Fruit fly (Drosophila melanogaster) whole organism, adult: ENCODE data around the gene Actbeta.

Source experiments
- CG11617 ChIP-seq: fragments of 200-800 bp; sonication (Bioruptor generic); optimal IDR thresholded peaks from 2 replicates; lab custom pipeline; 2017; ENCODE audit warnings: mild to moderate bottlenecking, missing biosample characterization, missing genetic modification reagents, missing genetic modification characterization
- CG12768 ChIP-seq: fragments of 200-800 bp; sonication (Bioruptor generic); optimal IDR thresholded peaks from 2 replicates; lab custom pipeline; 2017; ENCODE audit warnings: missing biosample characterization, missing genetic modification characterization, mild to moderate bottlenecking, moderate library complexity, missing genetic modification reagents
- CG14711 ChIP-seq: fragments of 200-800 bp; sonication (Bioruptor generic); optimal IDR thresholded peaks from 2 replicates; lab custom pipeline; 2018; ENCODE audit warnings: missing biosample characterization, mild to moderate bottlenecking, missing genetic modification characterization, moderate library complexity
- CG1620 ChIP-seq: fragments of 200-800 bp; sonication (Bioruptor generic); optimal IDR thresholded peaks from 2 replicates; lab custom pipeline; 2016; ENCODE audit warnings: missing biosample characterization, missing genetic modification characterization
- CG33017 ChIP-seq: fragments of 200-800 bp; sonication (Bioruptor generic); optimal IDR thresholded peaks from 2 replicates; lab custom pipeline; 2018; ENCODE audit warnings: missing biosample characterization, mild to moderate bottlenecking, missing genetic modification characterization, moderate library complexity
- CG7045 ChIP-seq: fragments of 200-800 bp; sonication (Bioruptor generic); optimal IDR thresholded peaks from 2 replicates; lab custom pipeline; 2017; ENCODE audit warnings: missing biosample characterization, mild to moderate bottlenecking, missing genetic modification characterization
- Clk ChIP-seq: fragments of 200-800 bp; sonication (Bioruptor generic); optimal IDR thresholded peaks from 2 replicates; lab custom pipeline; 2017; ENCODE audit warnings: missing biosample characterization, missing genetic modification characterization
- Crg-1 ChIP-seq: fragments of 200-800 bp; sonication (Bioruptor generic); optimal IDR thresholded peaks from 2 replicates; lab custom pipeline; 2016; ENCODE audit warnings: missing biosample characterization, missing genetic modification characterization
- Hr96 ChIP-seq: fragments of 200-800 bp; sonication (Bioruptor generic); optimal IDR thresholded peaks from 2 replicates; lab custom pipeline; 2016; ENCODE audit warnings: missing biosample characterization, missing genetic modification characterization
- Mnt ChIP-seq: fragments of 200-800 bp; sonication (Bioruptor generic); optimal IDR thresholded peaks from 2 replicates; lab custom pipeline; 2016; ENCODE audit warnings: missing biosample characterization, mild to moderate bottlenecking, missing genetic modification characterization
- bab1 ChIP-seq: fragments of 200-800 bp; sonication (Bioruptor generic); optimal IDR thresholded peaks from 3 replicates; lab custom pipeline; 2019; ENCODE audit warnings: missing biosample characterization, mild to moderate bottlenecking, missing genetic modification characterization, moderate library complexity
- cic ChIP-seq: fragments of 200-800 bp; sonication (Bioruptor generic); optimal IDR thresholded peaks from 2 replicates; lab custom pipeline; 2017; ENCODE audit warnings: missing biosample characterization, mild to moderate bottlenecking, missing genetic modification characterization, moderate library complexity
- cnc ChIP-seq, 2 experiments: fragments of >200 bp; optimal IDR thresholded peaks; 2 replicates each; lab custom pipeline; 2017
- kay ChIP-seq: fragments of 200-800 bp; sonication (Bioruptor generic); peaks from one replicate; lab custom pipeline; 2016; ENCODE audit warnings: missing biosample characterization, missing genetic modification characterization, borderline replicate concordance
- ovo ChIP-seq: fragments of 200-800 bp; sonication (Bioruptor generic); optimal IDR thresholded peaks from 2 replicates; lab custom pipeline; 2016; ENCODE audit warnings: missing biosample characterization, missing genetic modification characterization
- pad ChIP-seq: fragments of 200-800 bp; sonication (Bioruptor generic); optimal IDR thresholded peaks from 3 replicates; lab custom pipeline; 2017; ENCODE audit warnings: missing biosample characterization, missing genetic modification characterization, mild to moderate bottlenecking, moderate library complexity, missing genetic modification reagents
- tj ChIP-seq: fragments of 200-800 bp; sonication (Bioruptor generic); optimal IDR thresholded peaks from 3 replicates; lab custom pipeline; 2017; ENCODE audit warnings: missing biosample characterization, mild to moderate bottlenecking, missing genetic modification characterization, moderate library complexity
- toe ChIP-seq: fragments of 200-800 bp; sonication (Bioruptor generic); optimal IDR thresholded peaks from 2 replicates; lab custom pipeline; 2016; ENCODE audit warnings: missing biosample characterization, missing genetic modification characterization

Gene Actbeta

DNA sequence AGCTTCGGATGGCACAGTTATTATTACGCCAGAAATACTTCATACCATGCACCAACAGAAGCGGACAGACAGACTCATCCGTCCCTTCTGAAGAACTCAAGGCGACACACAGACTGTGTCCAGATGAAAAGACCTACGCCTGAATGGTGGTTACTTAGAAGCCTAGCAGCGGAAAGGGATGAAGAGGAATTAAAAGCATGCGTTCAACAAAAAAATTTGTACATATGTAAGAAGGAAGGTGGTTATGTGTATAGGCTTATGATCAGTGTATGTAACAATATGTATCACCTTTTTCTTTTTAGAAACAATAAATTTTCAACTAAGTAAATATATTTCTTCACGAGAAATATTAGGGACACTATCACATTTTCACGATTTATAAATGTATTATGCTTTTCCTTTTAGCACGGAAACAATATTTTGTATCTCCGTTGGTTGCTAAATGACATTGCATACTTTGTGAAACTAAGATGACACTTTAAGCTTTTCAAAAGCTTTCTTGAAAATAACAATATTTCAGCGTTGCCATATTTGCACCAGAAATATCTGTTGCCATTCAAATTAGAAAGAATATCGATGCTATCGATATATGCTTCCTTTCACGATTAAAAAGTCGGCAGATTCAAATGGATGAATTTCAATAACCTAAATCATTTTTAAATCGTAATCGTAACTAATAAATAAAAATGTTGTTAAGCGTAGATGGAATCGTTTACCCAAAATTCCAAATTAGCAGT is at the start of gene Actbeta:
Actbeta (minus strand) TSS at position 471 of the 737 bp plus-strand sequence.
- TF ChIP-seq bab1 (GFP tag; lab: Kevin White, UChicago): peak; percentile 59
- TF ChIP-seq cic (GFP tag; lab: Kevin White, UChicago): no peak

DNA sequence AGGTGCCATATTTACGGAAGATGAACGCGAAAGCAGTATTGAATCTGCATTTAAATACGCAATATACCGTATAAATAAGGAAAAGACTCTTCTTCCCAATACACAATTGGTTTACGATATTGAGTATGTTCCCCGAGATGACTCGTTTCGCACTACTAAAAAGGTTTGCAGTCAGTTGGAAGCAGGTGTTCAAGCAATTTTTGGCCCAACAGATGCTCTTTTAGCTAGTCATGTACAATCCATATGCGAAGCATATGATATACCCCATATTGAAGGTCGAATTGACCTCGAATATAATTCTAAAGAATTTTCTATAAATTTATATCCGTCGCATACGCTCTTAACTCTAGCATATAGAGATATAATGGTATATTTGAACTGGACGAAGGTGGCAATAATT is 42.4 kb upstream of the Actbeta start:
- TF ChIP-seq pad (GFP tag; lab: Kevin White, UChicago): no peak
- no peak for TF ChIP-seq tj
- no peak for TF ChIP-seq kay (GFP tag; lab: Kevin White, UChicago)
- no peak for TF ChIP-seq CG14711 (tag; lab: Kevin White, UChicago)
- no peak for TF ChIP-seq Crg-1 (GFP tag; lab: Kevin White, UChicago)
- TF ChIP-seq cnc (optimal IDR thresholded peaks at IDR 0.05; lab: Kevin White, UChicago): no peak
- TF ChIP-seq CG11617 (GFP tag; lab: Kevin White, UChicago): no peak
- TF ChIP-seq Mnt (GFP tag; lab: Kevin White, UChicago): no peak
- no peak for TF ChIP-seq bab1 (GFP tag; lab: Kevin White, UChicago)
- no peak for TF ChIP-seq CG33017 (tag; lab: Kevin White, UChicago)
- no peak for TF ChIP-seq CG12768 (GFP tag; lab: Kevin White, UChicago)
- no peak for TF ChIP-seq cic (GFP tag; lab: Kevin White, UChicago)
- no peak for TF ChIP-seq CG7045 (GFP tag; lab: Kevin White, UChicago)
- TF ChIP-seq ovo (GFP tag; lab: Kevin White, UChicago): no peak
- no peak for TF ChIP-seq Clk (GFP tag; lab: Kevin White, UChicago)
- no peak for TF ChIP-seq toe

DNA sequence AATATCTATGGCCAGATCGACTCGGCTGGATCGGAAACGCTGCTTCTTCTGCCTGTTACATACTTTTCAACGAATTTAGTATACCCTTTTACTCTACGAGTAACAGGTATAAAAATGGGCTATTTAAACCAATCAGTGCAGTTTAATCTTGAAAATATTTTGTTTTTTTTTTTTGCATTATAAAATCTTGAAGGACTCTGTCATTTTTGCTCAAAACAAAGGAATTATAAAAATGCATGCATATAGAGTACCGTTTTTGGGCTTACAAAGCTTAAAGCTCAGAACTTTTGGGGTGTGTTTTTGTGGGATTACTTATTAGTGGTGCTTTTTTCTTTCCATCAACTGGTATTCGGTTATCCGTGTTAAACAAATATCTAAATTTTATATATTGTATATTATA is 41.7 kb upstream of the Actbeta start, which contains the start of gene CG11155:
CG11155 (plus strand) TSS at position 313 of the 400 bp plus-strand sequence.
- TF ChIP-seq pad (GFP tag; lab: Kevin White, UChicago) (no peak), kay (GFP tag; lab: Kevin White, UChicago) (peak; percentile 85)

DNA sequence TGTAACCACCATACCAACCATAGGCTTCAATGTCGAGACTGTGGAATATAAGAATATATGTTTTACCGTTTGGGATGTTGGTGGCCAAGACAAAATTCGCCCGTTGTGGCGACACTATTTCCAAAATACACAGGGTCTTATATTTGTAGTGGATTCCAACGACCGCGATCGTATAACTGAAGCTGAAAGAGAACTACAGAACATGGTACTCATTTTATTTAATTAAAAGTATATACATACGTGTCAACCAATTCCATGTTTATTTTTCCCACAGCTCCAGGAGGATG is 39.8 kb upstream of the Actbeta start:
- TF ChIP-seq kay (GFP tag; lab: Kevin White, UChicago): peak; percentile 89
- TF ChIP-seq Crg-1 (GFP tag; lab: Kevin White, UChicago): no peak

DNA sequence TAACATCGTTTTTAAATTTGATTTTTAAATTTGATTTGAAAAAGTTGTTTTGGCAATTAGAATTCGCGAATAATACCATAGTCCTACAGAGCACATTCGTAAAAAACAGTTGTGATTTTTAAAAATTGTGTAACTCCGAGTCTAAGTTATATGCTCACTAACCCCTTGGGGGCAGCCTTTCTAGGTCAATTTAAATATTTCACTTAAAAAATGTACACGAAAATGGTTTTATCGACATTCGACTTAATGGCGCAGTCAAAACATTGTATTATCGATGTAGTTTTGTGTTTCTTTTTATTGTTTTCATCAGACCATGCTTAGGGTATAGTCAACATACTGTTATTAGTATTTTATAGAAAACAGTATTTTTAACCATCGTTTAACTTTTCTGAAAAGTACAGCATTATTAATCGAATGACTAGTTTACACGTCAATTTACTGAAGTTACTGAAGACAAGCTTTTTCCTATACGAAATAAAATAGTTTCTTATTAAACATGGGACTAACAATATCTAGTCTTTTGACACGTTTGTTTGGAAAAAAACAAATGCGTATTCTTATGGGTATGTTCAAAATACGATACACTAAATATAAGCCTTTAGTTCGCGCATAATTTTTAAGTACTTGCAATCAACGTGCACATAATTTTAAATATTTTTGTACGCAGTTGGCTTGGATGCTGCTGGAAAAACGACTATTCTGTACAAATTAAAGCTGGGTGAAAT is 39.3 kb upstream of the Actbeta start, which contains the start of gene Arf4:
Arf4 (plus strand) TSS at position 399 of the 725 bp plus-strand sequence.
- TF ChIP-seq bab1 (GFP tag; lab: Kevin White, UChicago) (peak; percentile 57), cnc (optimal IDR thresholded peaks at IDR 0.05; lab: Kevin White, UChicago) (no peak), CG7045 (GFP tag; lab: Kevin White, UChicago) (no peak), Crg-1 (GFP tag; lab: Kevin White, UChicago) (no peak), CG11617 (GFP tag; lab: Kevin White, UChicago) (no peak), Hr96 (GFP tag; lab: Kevin White, UChicago) (no peak), toe (no peak), ovo (GFP tag; lab: Kevin White, UChicago) (no peak), Clk (GFP tag; lab: Kevin White, UChicago) (no peak), CG14711 (tag; lab: Kevin White, UChicago) (peak; percentile 12), pad (GFP tag; lab: Kevin White, UChicago) (no peak), cic (GFP tag; lab: Kevin White, UChicago) (no peak), CG1620 (GFP tag; lab: Kevin White, UChicago) (no peak)

DNA sequence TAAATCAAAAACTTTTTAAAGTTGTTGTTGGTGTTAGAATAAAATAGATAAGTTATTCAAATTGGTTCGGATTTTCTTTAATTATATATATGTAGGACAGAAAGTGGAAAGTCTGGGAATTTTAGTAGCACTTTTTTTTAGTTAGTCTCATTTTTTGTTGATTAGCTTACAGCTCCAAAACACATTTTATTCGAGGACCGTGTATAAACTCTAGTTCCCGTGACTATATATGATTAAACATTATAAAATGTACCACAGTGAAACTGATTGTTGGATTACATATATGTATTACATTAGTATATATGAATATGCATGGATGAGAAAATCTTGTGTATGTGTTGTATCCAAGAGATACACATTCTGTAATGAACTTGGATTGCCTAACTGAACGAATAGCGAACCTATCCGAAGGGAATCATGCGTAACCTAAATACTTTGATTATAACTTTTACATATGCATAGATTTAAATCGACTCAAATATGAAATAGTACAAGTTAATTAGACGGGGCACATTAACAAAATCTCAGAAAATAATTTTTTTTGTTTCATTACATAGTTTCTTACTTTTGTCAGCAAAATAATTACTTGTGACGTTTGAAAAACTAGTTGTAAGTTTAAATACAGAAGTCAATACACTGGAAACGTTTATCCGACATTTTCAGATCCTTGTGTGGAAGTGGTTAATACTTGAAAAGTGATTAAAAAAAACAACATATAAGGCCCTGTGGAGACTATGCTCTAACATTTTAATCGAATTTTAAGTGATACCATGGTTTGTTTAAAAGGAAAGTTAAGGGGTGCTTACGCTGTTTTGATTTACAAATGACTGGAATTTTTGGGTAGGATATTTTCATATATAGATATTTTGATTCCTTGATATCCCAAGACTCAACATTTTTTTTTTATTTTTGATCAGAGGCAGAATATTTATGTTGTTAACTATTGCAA is 38.3 kb upstream of the Actbeta start, which contains the start of gene Cals:
Cals (minus strand) TSS at position 700 of the 949 bp plus-strand sequence.
- TF ChIP-seq cic (GFP tag; lab: Kevin White, UChicago) (no peak), tj (no peak), bab1 (GFP tag; lab: Kevin White, UChicago) (no peak), kay (GFP tag; lab: Kevin White, UChicago) (peak; percentile 96), CG7045 (GFP tag; lab: Kevin White, UChicago) (no peak)

DNA sequence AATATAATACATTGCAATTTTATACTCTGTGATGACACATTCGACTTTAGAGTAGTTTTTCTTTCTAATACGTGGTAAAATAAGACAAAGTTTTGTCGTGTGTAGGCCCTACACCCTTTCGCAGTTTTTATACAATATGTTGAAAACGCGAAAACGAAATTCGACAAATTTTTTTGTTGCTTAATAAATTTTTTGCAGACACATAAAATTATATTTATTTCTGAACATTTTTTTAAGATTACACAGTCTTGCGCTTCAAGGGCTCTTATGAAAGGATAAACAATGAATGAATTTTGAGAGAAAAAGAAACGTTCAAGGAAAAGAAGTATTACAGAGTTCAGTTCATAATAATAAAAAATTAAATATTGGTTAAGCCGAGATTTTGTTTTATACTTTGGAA is 37.3 kb upstream of the Actbeta start:
- TF ChIP-seq CG33017 (tag; lab: Kevin White, UChicago) (no peak), kay (GFP tag; lab: Kevin White, UChicago) (peak; percentile 92), tj (no peak), toe (no peak), CG14711 (tag; lab: Kevin White, UChicago) (no peak), CG1620 (GFP tag; lab: Kevin White, UChicago) (no peak)
